Fruit fly (Drosophila melanogaster) whole organism, embryonic: ENCODE data around the gene Polr3F.

Source experiments
- Ada2b ChIP-seq: fragments of 200-800 bp; sonication (Bioruptor generic); IDR thresholded peaks from 2 replicates; pipeline ENCODE4 v1.3.6; 2022; ENCODE audit warnings: missing biosample characterization, missing genetic modification characterization
- Antp ChIP-seq: fragments of 200-800 bp; sonication (Bioruptor generic); optimal IDR thresholded peaks from 3 replicates; lab custom pipeline; 2016; ENCODE audit warnings: missing biosample characterization, missing genetic modification characterization
- B-H1 ChIP-seq: fragments of 200-800 bp; sonication (Bioruptor generic); IDR thresholded peaks from 3 replicates; pipeline ENCODE4 v1.3.6; 2022; ENCODE audit warnings: missing biosample characterization, missing genetic modification characterization
- CG10979 ChIP-seq: fragments of 200-800 bp; sonication (Bioruptor generic); optimal IDR thresholded peaks from 2 replicates; lab custom pipeline; 2018; ENCODE audit warnings: missing biosample characterization, mild to moderate bottlenecking, missing genetic modification characterization, moderate library complexity
- CG13296 ChIP-seq: fragments of 200-800 bp; sonication (Bioruptor generic); optimal IDR thresholded peaks from 3 replicates; lab custom pipeline; 2018; ENCODE audit warnings: missing biosample characterization, mild to moderate bottlenecking, missing genetic modification characterization
- CG14014 ChIP-seq: fragments of 200-800 bp; sonication (Bioruptor generic); IDR thresholded peaks from 2 replicates; pipeline ENCODE4 v1.3.6; 2022; ENCODE audit warnings: missing biosample characterization, missing genetic modification characterization
- CG15479 ChIP-seq: fragments of 200-800 bp; sonication (Bioruptor generic); optimal IDR thresholded peaks from 3 replicates; lab custom pipeline; 2019; ENCODE audit warnings: missing biosample characterization, mild to moderate bottlenecking, missing genetic modification characterization, moderate library complexity
- CG16815 ChIP-seq: fragments of 200-800 bp; sonication (Bioruptor generic); optimal IDR thresholded peaks from 3 replicates; lab custom pipeline; 2017; ENCODE audit warnings: missing biosample characterization, mild to moderate bottlenecking, missing genetic modification characterization
- CG17612 ChIP-seq: fragments of 200-800 bp; sonication (Bioruptor generic); IDR thresholded peaks from 2 replicates; pipeline ENCODE4 v1.3.6; 2022; ENCODE audit warnings: missing biosample characterization, missing genetic modification characterization
- CG18011 ChIP-seq: fragments of 200-800 bp; sonication (Bioruptor generic); optimal IDR thresholded peaks from 2 replicates; lab custom pipeline; 2017; ENCODE audit warnings: missing biosample characterization, missing genetic modification characterization, mild to moderate bottlenecking, moderate library complexity, missing genotype
- CG2120 ChIP-seq: fragments of 200-800 bp; sonication (Bioruptor generic); optimal IDR thresholded peaks from 3 replicates; lab custom pipeline; 2016; ENCODE audit warnings: missing biosample characterization, missing genetic modification characterization
- CG2129 ChIP-seq: fragments of 200-800 bp; sonication (Bioruptor generic); IDR thresholded peaks from 2 replicates; pipeline ENCODE4 v1.3.6; 2022; ENCODE audit warnings: missing biosample characterization, missing genetic modification characterization; ENCODE audit not compliant: partially characterized antibody
- CG31388 ChIP-seq: fragments of 200-800 bp; sonication (Bioruptor generic); optimal IDR thresholded peaks from 2 replicates; lab custom pipeline; 2016; ENCODE audit warnings: missing biosample characterization, missing genetic modification characterization
- CG3847 ChIP-seq: fragments of 200-800 bp; sonication (Bioruptor generic); IDR thresholded peaks from 2 replicates; pipeline ENCODE4 v1.3.6; 2022; ENCODE audit warnings: missing biosample characterization, missing genetic modification characterization
- CG42726 ChIP-seq: fragments of 200-800 bp; sonication (Bioruptor generic); IDR thresholded peaks from 2 replicates; pipeline ENCODE4 v1.3.6; 2022; ENCODE audit warnings: missing biosample characterization, missing genetic modification characterization; ENCODE audit not compliant: partially characterized antibody
- CG43689 ChIP-seq: fragments of 200-800 bp; sonication (Bioruptor generic); IDR thresholded peaks from 2 replicates; pipeline ENCODE4 v1.3.6; 2022; ENCODE audit warnings: missing biosample characterization, missing genetic modification characterization
- CG4854 ChIP-seq: fragments of 200-800 bp; sonication (Bioruptor generic); optimal IDR thresholded peaks from 2 replicates; lab custom pipeline; 2016; ENCODE audit warnings: missing biosample characterization, missing genetic modification characterization, inconsistent platforms
- CG6654 ChIP-seq: fragments of 200-800 bp; sonication (Bioruptor generic); optimal IDR thresholded peaks from 2 replicates; lab custom pipeline; 2017; ENCODE audit warnings: missing biosample characterization, mild to moderate bottlenecking, missing genetic modification characterization
- CG7987 ChIP-seq: fragments of 200-800 bp; sonication (Bioruptor generic); optimal IDR thresholded peaks from 2 replicates; lab custom pipeline; 2018; ENCODE audit warnings: missing biosample characterization, mild to moderate bottlenecking, missing genetic modification characterization, moderate library complexity
- CG8290 ChIP-seq, 3 experiments: fragments of 200-800 bp; sonication (Bioruptor generic); optimal IDR thresholded peaks; 2 replicates each; lab custom pipeline; 2016 to 2019; ENCODE audit warnings: missing biosample characterization in 3 of 3, missing genetic modification characterization in 3 of 3, mild to moderate bottlenecking in 2 of 3, moderate library complexity in 1 of 3
- CG9797 ChIP-seq: fragments of 200-800 bp; sonication (Bioruptor generic); optimal IDR thresholded peaks from 3 replicates; lab custom pipeline; 2018; ENCODE audit warnings: missing biosample characterization, mild to moderate bottlenecking, missing genetic modification characterization
- Ets65A ChIP-seq: fragments of 200-800 bp; sonication (Bioruptor generic); peaks from one replicate; lab custom pipeline; 2016; ENCODE audit warnings: missing biosample characterization, missing genetic modification characterization
- Ets97D ChIP-seq: fragments of 200-800 bp; sonication (Bioruptor generic); optimal IDR thresholded peaks from 3 replicates; lab custom pipeline; 2016; ENCODE audit warnings: missing biosample characterization, missing genetic modification characterization
- Gsc ChIP-seq: fragments of 200-800 bp; sonication (Bioruptor generic); IDR thresholded peaks from 2 replicates; pipeline ENCODE4 v1.3.6; 2022; ENCODE audit warnings: missing biosample characterization, missing genetic modification characterization
- Hr78 ChIP-seq, 2 experiments: fragments of 200-800 bp in 1 of 2; fragments of >200 bp in 1 of 2; sonication (Bioruptor generic) in 1 of 2; optimal IDR thresholded peaks; 2 replicates each; lab custom pipeline; 2017 to 2019; ENCODE audit warnings: missing biosample characterization in 2 of 2, missing genetic modification characterization in 2 of 2, mild to moderate bottlenecking in 1 of 2, moderate library complexity in 1 of 2
- MTF-1 ChIP-seq: fragments of 200-800 bp; sonication (Bioruptor generic); optimal IDR thresholded peaks from 2 replicates; lab custom pipeline; 2018; ENCODE audit warnings: missing biosample characterization, mild to moderate bottlenecking, missing genetic modification characterization, borderline replicate concordance
- Med ChIP-seq: fragments of 200-800 bp; sonication (Bioruptor generic); peaks from one replicate; lab custom pipeline; 2016; ENCODE audit warnings: missing biosample characterization, missing genetic modification characterization, mild to moderate bottlenecking, inconsistent platforms, moderate library complexity
- NC2α ChIP-seq: fragments of 200-800 bp; sonication (Bioruptor generic); optimal IDR thresholded peaks from 2 replicates; lab custom pipeline; 2016; ENCODE audit warnings: missing biosample characterization, missing genetic modification characterization
- Nf-YB ChIP-seq: fragments of 200-800 bp; sonication (Bioruptor generic); optimal IDR thresholded peaks from 3 replicates; lab custom pipeline; 2019; ENCODE audit warnings: missing biosample characterization, mild to moderate bottlenecking, missing genetic modification characterization, moderate library complexity
- Opbp ChIP-seq: fragments of 200-800 bp; sonication (Bioruptor generic); IDR thresholded peaks from 3 replicates; pipeline ENCODE4 v1.3.6; 2022; ENCODE audit warnings: missing biosample characterization, missing genetic modification characterization; ENCODE audit not compliant: partially characterized antibody
- Pdp1 ChIP-seq, 2 experiments: fragments of 200-800 bp; sonication (Bioruptor generic); optimal IDR thresholded peaks; 3 replicates each; lab custom pipeline; 2016; ENCODE audit warnings: missing biosample characterization in 2 of 2, missing genetic modification characterization in 2 of 2, mild to moderate bottlenecking in 1 of 2, moderate library complexity in 1 of 2
- Trl ChIP-seq, 3 experiments: fragments of >200 bp in 2 of 3; fragments of 200-800 bp in 1 of 3; sonication (Bioruptor generic) in 1 of 3; optimal IDR thresholded peaks; 2 replicates in 1 of 3; 3 replicates in 2 of 3; lab custom pipeline; 2016 to 2017; ENCODE audit warnings: missing biosample characterization in 1 of 3, missing genetic modification characterization in 1 of 3
- YL-1 ChIP-seq: fragments of 200-800 bp; sonication (Bioruptor generic); optimal IDR thresholded peaks from 3 replicates; lab custom pipeline; 2017; ENCODE audit warnings: missing biosample characterization, mild to moderate bottlenecking, missing genetic modification characterization
- ab ChIP-seq: fragments of 200-800 bp; sonication (Bioruptor generic); optimal IDR thresholded peaks from 2 replicates; lab custom pipeline; 2016; ENCODE audit warnings: missing biosample characterization, missing genetic modification characterization
- bbx ChIP-seq: fragments of 200-800 bp; sonication (Bioruptor generic); IDR thresholded peaks from 2 replicates; pipeline ENCODE4 v1.3.6; 2022; ENCODE audit warnings: missing biosample characterization, missing genetic modification characterization; ENCODE audit not compliant: partially characterized antibody
- cato ChIP-seq: fragments of 200-800 bp; sonication (Bioruptor generic); optimal IDR thresholded peaks from 2 replicates; lab custom pipeline; 2016; ENCODE audit warnings: missing biosample characterization, missing genetic modification characterization, borderline replicate concordance
- disco-r ChIP-seq: fragments of 200-800 bp; sonication (Bioruptor generic); optimal IDR thresholded peaks from 2 replicates; lab custom pipeline; 2016; ENCODE audit warnings: missing biosample characterization, missing genetic modification characterization
- ftz-f1 ChIP-seq: fragments of 200-800 bp; sonication (Bioruptor generic); optimal IDR thresholded peaks from 2 replicates; lab custom pipeline; 2016; ENCODE audit warnings: missing biosample characterization, missing genetic modification characterization
- fu2 ChIP-seq: fragments of 200-800 bp; sonication (Bioruptor generic); optimal IDR thresholded peaks from 2 replicates; lab custom pipeline; 2016; ENCODE audit warnings: missing biosample characterization, missing genetic modification characterization
- grn ChIP-seq: fragments of 200-800 bp; sonication (Bioruptor generic); optimal IDR thresholded peaks from 3 replicates; lab custom pipeline; 2017; ENCODE audit warnings: missing biosample characterization, missing genetic modification characterization
- jigr1 ChIP-seq: fragments of 200-800 bp; sonication (Bioruptor generic); IDR thresholded peaks from 3 replicates; pipeline ENCODE4 v1.3.6; 2022; ENCODE audit warnings: missing biosample characterization, missing genetic modification characterization
- jing ChIP-seq: fragments of 200-800 bp; sonication (Bioruptor generic); optimal IDR thresholded peaks from 2 replicates; lab custom pipeline; 2018; ENCODE audit warnings: missing biosample characterization, mild to moderate bottlenecking, missing genetic modification characterization
- kah ChIP-seq: fragments of 200-800 bp; sonication (Bioruptor generic); optimal IDR thresholded peaks from 2 replicates; lab custom pipeline; 2018; ENCODE audit warnings: missing biosample characterization, mild to moderate bottlenecking, missing genetic modification characterization
- lola ChIP-seq, 3 experiments: fragments of >200 bp in 2 of 3; fragments of 200-800 bp in 1 of 3; sonication (Bioruptor generic) in 1 of 3; optimal IDR thresholded peaks; 2 replicates each; lab custom pipeline; 2017 to 2019; ENCODE audit warnings: missing biosample characterization in 3 of 3, missing genetic modification characterization in 3 of 3, mild to moderate bottlenecking in 1 of 3, moderate library complexity in 1 of 3
- slbo ChIP-seq: fragments of 200-800 bp; sonication (Bioruptor generic); IDR thresholded peaks from 2 replicates; pipeline ENCODE4 v1.3.6; 2022; ENCODE audit warnings: missing biosample characterization, missing genetic modification characterization
- tap ChIP-seq: fragments of 200-800 bp; optimal IDR thresholded peaks from 3 replicates; lab custom pipeline; 2019; ENCODE audit warnings: missing biosample characterization, mild to moderate bottlenecking, missing genetic modification characterization, moderate library complexity
- tgo ChIP-seq: fragments of 200-800 bp; sonication (Bioruptor generic); IDR thresholded peaks from 3 replicates; pipeline ENCODE4 v1.3.6; 2022; ENCODE audit warnings: missing biosample characterization, missing genetic modification characterization
- trem ChIP-seq: fragments of 200-800 bp; optimal IDR thresholded peaks from 3 replicates; lab custom pipeline; 2019; ENCODE audit warnings: missing biosample characterization, mild to moderate bottlenecking, missing genetic modification characterization, moderate library complexity
- trh ChIP-seq: fragments of 200-800 bp; sonication (Bioruptor generic); optimal IDR thresholded peaks from 2 replicates; lab custom pipeline; 2016; ENCODE audit warnings: missing biosample characterization, missing genetic modification characterization
- zen ChIP-seq: fragments of 200-800 bp; sonication (Bioruptor generic); optimal IDR thresholded peaks from 3 replicates; lab custom pipeline; 2018; ENCODE audit warnings: missing biosample characterization, mild to moderate bottlenecking, missing genetic modification characterization, moderate library complexity

The Polr3F gene

dm6 chr3R:22400246-22400645 lies 33.1 kb upstream of the Polr3F start (continued):
- TF ChIP-seq Trl (optimal IDR thresholded peaks at IDR 0.05; lab: Kevin White, UChicago): no peak
- no peak for TF ChIP-seq Trl (GFP tag; optimal IDR thresholded peaks at IDR 0.05; lab: Kevin White, UChicago)
- no peak for TF ChIP-seq CG2129 (GFP tag; lab: Robert Waterston, UW)
- peak; percentile 12 for TF ChIP-seq grn (GFP tag; lab: Kevin White, UChicago)
- TF ChIP-seq ab: no peak
- TF ChIP-seq B-H1 (GFP tag; lab: Robert Waterston, UW): no peak
- no peak for TF ChIP-seq Antp (GFP tag; lab: Kevin White, UChicago)
- no peak for TF ChIP-seq kah (GFP tag; lab: Kevin White, UChicago)
- TF ChIP-seq CG9797 (GFP tag; lab: Kevin White, UChicago): no peak
- TF ChIP-seq YL-1 (GFP tag; lab: Kevin White, UChicago): no peak
- TF ChIP-seq Nf-YB (GFP tag; lab: Kevin White, UChicago): no peak
- no peak for TF ChIP-seq CG8290 (GFP tag; optimal IDR thresholded peaks at IDR 0.05; lab: Kevin White, UChicago)
- no peak for TF ChIP-seq CG8290 (tag; optimal IDR thresholded peaks at IDR 0.05; lab: Kevin White, UChicago)
- no peak for TF ChIP-seq CG15479 (GFP tag; lab: Kevin White, UChicago)
- TF ChIP-seq CG4854 (GFP tag; lab: Kevin White, UChicago): no peak
- TF ChIP-seq CG18011 (GFP tag; lab: Kevin White, UChicago): no peak
- TF ChIP-seq CG31388: no peak
- no peak for TF ChIP-seq tap
- TF ChIP-seq Ada2b: peak; percentile 40; the same call in 1 of the 2 replicates
- no peak for TF ChIP-seq jigr1
- no peak for TF ChIP-seq CG7987 (GFP tag; lab: Kevin White, UChicago)
- TF ChIP-seq Hr78 (GFP tag; optimal IDR thresholded peaks at IDR 0.05; lab: Kevin White, UChicago): no peak
- TF ChIP-seq CG6654 (GFP tag; lab: Kevin White, UChicago): no peak
- no peak for TF ChIP-seq MTF-1 (GFP tag; lab: Kevin White, UChicago)
- no peak for TF ChIP-seq bbx (GFP tag; lab: Robert Waterston, UW)
- peak; percentile 29; the same call in 1 of the 2 replicates for TF ChIP-seq CG14014 (GFP tag; lab: Robert Waterston, UW)
- TF ChIP-seq Opbp: no peak
- peak; percentile 16 for TF ChIP-seq Ets65A (GFP tag; lab: Kevin White, UChicago)
- TF ChIP-seq slbo (GFP tag; lab: Robert Waterston, UW): peak; percentile 73
- no peak for TF ChIP-seq Ets97D
- no peak for TF ChIP-seq ftz-f1
- TF ChIP-seq trh (GFP tag; lab: Kevin White, UChicago): no peak
- no peak for TF ChIP-seq jing (GFP tag; lab: Kevin White, UChicago)
- no peak for TF ChIP-seq Gsc (GFP tag; lab: Robert Waterston, UW)
- TF ChIP-seq CG2120: peak; percentile 61
- TF ChIP-seq tgo (GFP tag; lab: Robert Waterston, UW): peak; percentile 21; the same call in 1 of the 3 replicates
- TF ChIP-seq trem (tag; lab: Kevin White, UChicago): peak; percentile 15
- TF ChIP-seq zen: no peak
- no peak for TF ChIP-seq disco-r (GFP tag; lab: Kevin White, UChicago)
- TF ChIP-seq Med (GFP tag; lab: Kevin White, UChicago): peak; percentile 52
- TF ChIP-seq fu2 (GFP tag; lab: Kevin White, UChicago): no peak
- TF ChIP-seq CG43689: no peak
- TF ChIP-seq CG16815 (GFP tag; lab: Kevin White, UChicago): no peak
- no peak for TF ChIP-seq NC2α
- TF ChIP-seq CG17612: no peak
- TF ChIP-seq lola (GFP tag; optimal IDR thresholded peaks at IDR 0.05; lab: Kevin White, UChicago): no peak
- TF ChIP-seq CG10979: peak; percentile 42
- TF ChIP-seq CG42726 (GFP tag; lab: Robert Waterston, UW): no peak
- no peak for TF ChIP-seq Pdp1 (GFP tag; optimal IDR thresholded peaks at IDR 0.05; lab: Kevin White, UChicago)
- peak; percentile 40; the same call in 1 of the 2 replicates for TF ChIP-seq CG3847 (GFP tag; lab: Robert Waterston, UW)
- TF ChIP-seq CG13296 (GFP tag; lab: Kevin White, UChicago): no peak
- no peak for TF ChIP-seq cato
